Worm (Caenorhabditis elegans) whole organism, young adult: Measurements from ENCODE around the gene sta-2.

Source experiments
- B0019.2 ChIP-seq: fragments of 200-800 bp; sonication (Bioruptor generic); conservative IDR thresholded peaks from 2 replicates; pipeline ENCODE4 v1.3.6; 2022; ENCODE audit warnings: missing genetic modification reagents, missing genetic modification characterization, missing compliant biosample characterization
- B0261.1 ChIP-seq: sonication (generic microtip); optimal IDR thresholded peaks from 2 replicates; lab custom pipeline; 2016; ENCODE audit warnings: mild to moderate bottlenecking, missing genetic modification characterization, moderate library complexity, missing compliant biosample characterization
- C17E4.6 ChIP-seq: fragments of 200-800 bp; sonication (Bioruptor generic); IDR thresholded peaks from 2 replicates; pipeline ENCODE4 v1.3.6; 2022; ENCODE audit warnings: missing genetic modification reagents, missing genetic modification characterization, missing compliant biosample characterization
- F10E7.11 ChIP-seq: sonication (generic microtip); optimal IDR thresholded peaks from 2 replicates; lab custom pipeline; 2017; ENCODE audit warnings: mild to moderate bottlenecking, missing genetic modification characterization, moderate library complexity, missing compliant biosample characterization
- F22D6.2 ChIP-seq: sonication (generic microtip); optimal IDR thresholded peaks from 2 replicates; lab custom pipeline; 2016; ENCODE audit warnings: mild to moderate bottlenecking, missing genetic modification characterization, missing compliant biosample characterization
- F33H1.4 ChIP-seq: fragments of 200-800 bp; sonication (Bioruptor generic); IDR thresholded peaks from 2 replicates; pipeline ENCODE4 v1.3.6; 2022; ENCODE audit warnings: missing genetic modification reagents, missing genetic modification characterization, missing compliant biosample characterization
- F49E8.2 ChIP-seq: sonication (generic microtip); optimal IDR thresholded peaks from 3 replicates; lab custom pipeline; 2017; ENCODE audit warnings: missing genetic modification characterization, mild to moderate bottlenecking, missing compliant biosample characterization, antibody characterized with exemption, moderate library complexity; ENCODE audit not compliant: insufficient read depth
- F57A8.1 ChIP-seq: fragments of 200-800 bp; sonication (Bioruptor generic); optimal IDR thresholded peaks from 2 replicates; lab custom pipeline; 2018; ENCODE audit warnings: mild to moderate bottlenecking, missing genetic modification characterization, moderate library complexity, missing compliant biosample characterization
- K11D2.4 ChIP-seq: fragments of 200-800 bp; sonication (Bioruptor generic); IDR thresholded peaks from 2 replicates; pipeline ENCODE4 v1.3.6; 2022; ENCODE audit warnings: missing genetic modification reagents, missing genetic modification characterization, missing compliant biosample characterization
- K12H6.12 ChIP-seq: fragments of 200-800 bp; sonication (Bioruptor generic); optimal IDR thresholded peaks from 2 replicates; lab custom pipeline; 2018; ENCODE audit warnings: mild to moderate bottlenecking, missing genetic modification characterization, missing compliant biosample characterization
- T07F8.4 ChIP-seq: sonication (generic microtip); optimal IDR thresholded peaks from 2 replicates; lab custom pipeline; 2016; ENCODE audit warnings: mild to moderate bottlenecking, missing genetic modification characterization, moderate library complexity, missing compliant biosample characterization
- Y53F4B.3 ChIP-seq: fragments of 200-800 bp; sonication (Bioruptor generic); IDR thresholded peaks from 2 replicates; pipeline ENCODE4 v1.3.6; 2022; ENCODE audit warnings: missing genetic modification reagents, missing genetic modification characterization, missing compliant biosample characterization
- Y56A3A.18 ChIP-seq: fragments of 200-800 bp; sonication (Bioruptor generic); IDR thresholded peaks from 2 replicates; pipeline ENCODE4 v1.3.6; 2022; ENCODE audit warnings: missing genetic modification reagents, missing genetic modification characterization, missing compliant biosample characterization
- akir-1 ChIP-seq: fragments of 200-800 bp; sonication (Bioruptor generic); optimal IDR thresholded peaks from 2 replicates; lab custom pipeline; 2018; ENCODE audit warnings: mild to moderate bottlenecking, missing genetic modification characterization, moderate library complexity, missing compliant biosample characterization
- aptf-2 ChIP-seq: fragments of 200-800 bp; sonication (Bioruptor generic); conservative IDR thresholded peaks from 2 replicates; pipeline ENCODE4 v1.3.6; 2022; ENCODE audit warnings: missing genetic modification reagents, missing genetic modification characterization, missing compliant biosample characterization
- aptf-3 ChIP-seq: fragments of 200-800 bp; sonication (Bioruptor generic); IDR thresholded peaks from 2 replicates; pipeline ENCODE4 v1.3.6; 2022; ENCODE audit warnings: missing genetic modification characterization, missing compliant biosample characterization
- athp-1 ChIP-seq: sonication (generic microtip); optimal IDR thresholded peaks from 2 replicates; lab custom pipeline; 2017; ENCODE audit warnings: mild to moderate bottlenecking, missing genetic modification characterization, missing compliant biosample characterization
- attf-6 ChIP-seq: fragments of 200-800 bp; sonication (Bioruptor generic); IDR thresholded peaks from 2 replicates; pipeline ENCODE4 v1.3.6; 2022; ENCODE audit warnings: missing genetic modification reagents, missing genetic modification characterization, missing compliant biosample characterization
- cebp-1 ChIP-seq, 2 experiments: fragments of 200-800 bp in 1 of 2; sonication (Bioruptor generic) in 1 of 2; sonication (generic microtip) in 1 of 2; IDR thresholded peaks in 1 of 2; optimal IDR thresholded peaks in 1 of 2; 2 replicates each; pipeline versions ENCODE4 v1.3.6 to Lab custom; 2017 to 2022; ENCODE audit warnings: missing compliant biosample characterization in 2 of 2, missing genetic modification characterization in 2 of 2, mild to moderate bottlenecking in 1 of 2, missing genetic modification reagents in 1 of 2, moderate library complexity in 1 of 2
- ceh-27 ChIP-seq: fragments of 200-800 bp; sonication (Bioruptor generic); optimal IDR thresholded peaks from 2 replicates; lab custom pipeline; 2018; ENCODE audit warnings: mild to moderate bottlenecking, missing genetic modification characterization, moderate library complexity, missing compliant biosample characterization
- ceh-58 ChIP-seq: fragments of 200-800 bp; sonication (Bioruptor generic); IDR thresholded peaks from 2 replicates; pipeline ENCODE4 v1.3.6; 2022; ENCODE audit warnings: missing genetic modification characterization, missing compliant biosample characterization
- chd-7 ChIP-seq: sonication (generic microtip); optimal IDR thresholded peaks from 2 replicates; lab custom pipeline; 2016; ENCODE audit warnings: mild to moderate bottlenecking, missing genetic modification characterization, moderate library complexity, missing compliant biosample characterization
- die-1 ChIP-seq: sonication (generic microtip); optimal IDR thresholded peaks from 2 replicates; lab custom pipeline; 2016; ENCODE audit warnings: missing genotype, mild to moderate bottlenecking, missing genetic modification characterization, missing compliant biosample characterization
- hlh-12 ChIP-seq: sonication (generic microtip); optimal IDR thresholded peaks from 2 replicates; lab custom pipeline; 2016; ENCODE audit warnings: missing genetic modification characterization, missing compliant biosample characterization
- hlh-26 ChIP-seq: fragments of 200-800 bp; sonication (Bioruptor generic); conservative IDR thresholded peaks from 2 replicates; pipeline ENCODE4 v1.3.6; 2022; ENCODE audit warnings: missing genetic modification reagents, missing genetic modification characterization, missing compliant biosample characterization
- hrde-1 ChIP-seq: sonication (generic microtip); optimal IDR thresholded peaks from 2 replicates; lab custom pipeline; 2016; ENCODE audit warnings: missing genetic modification characterization, mild to moderate bottlenecking, missing compliant biosample characterization, moderate library complexity, missing genotype, missing genetic modification reagents, borderline replicate concordance
- hsf-1 ChIP-seq: fragments of 200-800 bp; sonication (Bioruptor generic); IDR thresholded peaks from 2 replicates; pipeline ENCODE4 v1.3.6; 2022; ENCODE audit warnings: missing genetic modification reagents, missing genetic modification characterization, missing compliant biosample characterization
- let-607 ChIP-seq, 2 experiments: fragments of 200-800 bp in 1 of 2; sonication (Bioruptor generic) in 1 of 2; sonication (generic microtip) in 1 of 2; optimal IDR thresholded peaks; 2 replicates each; lab custom pipeline; 2016 to 2018; ENCODE audit warnings: mild to moderate bottlenecking in 2 of 2, missing compliant biosample characterization in 2 of 2, missing genetic modification characterization in 2 of 2, moderate library complexity in 2 of 2, missing genotype in 1 of 2
- lir-1 ChIP-seq: fragments of 200-800 bp; sonication (Bioruptor generic); conservative IDR thresholded peaks from 2 replicates; pipeline ENCODE4 v1.3.6; 2022; ENCODE audit warnings: missing genetic modification reagents, missing genetic modification characterization, missing compliant biosample characterization
- lsy-27 ChIP-seq: sonication (generic microtip); optimal IDR thresholded peaks from 2 replicates; lab custom pipeline; 2017; ENCODE audit warnings: missing genetic modification characterization, mild to moderate bottlenecking, missing compliant biosample characterization, antibody characterized with exemption, missing genotype, borderline replicate concordance; ENCODE audit not compliant: insufficient read depth
- madf-6 ChIP-seq: fragments of 200-800 bp; sonication (Bioruptor generic); IDR thresholded peaks from 2 replicates; pipeline ENCODE4 v1.3.6; 2022; ENCODE audit warnings: missing genetic modification reagents, missing genetic modification characterization, missing compliant biosample characterization
- mcd-1 ChIP-seq: fragments of 200-800 bp; sonication (Bioruptor generic); IDR thresholded peaks from 2 replicates; pipeline ENCODE4 v1.3.6; 2022; ENCODE audit warnings: missing genetic modification reagents, missing genetic modification characterization, missing compliant biosample characterization
- mxl-1 ChIP-seq: sonication (generic microtip); optimal IDR thresholded peaks from 2 replicates; lab custom pipeline; 2016; ENCODE audit warnings: missing genetic modification characterization, missing compliant biosample characterization
- nfya-2 ChIP-seq: fragments of 200-800 bp; sonication (Bioruptor generic); IDR thresholded peaks from 2 replicates; pipeline ENCODE4 v1.3.6; 2022; ENCODE audit warnings: missing genetic modification reagents, missing genetic modification characterization, missing compliant biosample characterization
- nhr-179 ChIP-seq: sonication (generic microtip); optimal IDR thresholded peaks from 2 replicates; lab custom pipeline; 2016; ENCODE audit warnings: mild to moderate bottlenecking, missing genetic modification characterization, missing compliant biosample characterization
- nhr-80 ChIP-seq: sonication (generic microtip); optimal IDR thresholded peaks from 2 replicates; lab custom pipeline; 2016; ENCODE audit warnings: missing genetic modification characterization, missing compliant biosample characterization
- nhr-90 ChIP-seq: sonication (generic microtip); optimal IDR thresholded peaks from 2 replicates; lab custom pipeline; 2016; ENCODE audit warnings: missing genotype, mild to moderate bottlenecking, missing genetic modification characterization, missing compliant biosample characterization
- pha-4 ChIP-seq: fragments of 150-350 bp; sonication (generic microtip); optimal IDR thresholded peaks from 2 replicates; lab custom pipeline; 2014; ENCODE audit warnings: missing biosample characterization, missing genetic modification reagents, missing genetic modification characterization
- rcor-1 ChIP-seq: fragments of 200-800 bp; sonication (Bioruptor generic); IDR thresholded peaks from 2 replicates; pipeline ENCODE4 v1.3.6; 2022; ENCODE audit warnings: missing genetic modification reagents, missing genetic modification characterization, missing compliant biosample characterization
- rec-8 ChIP-seq, 2 experiments: sonication (generic microtip); optimal IDR thresholded peaks; 2 replicates each; lab custom pipeline; 2016; ENCODE audit warnings: mild to moderate bottlenecking in 2 of 2, missing genetic modification characterization in 2 of 2, missing genetic modification reagents in 2 of 2, missing genotype in 2 of 2, missing biosample characterization in 1 of 2, missing compliant biosample characterization in 1 of 2, moderate library complexity in 1 of 2
- snpc-1.1 ChIP-seq: sonication (generic microtip); optimal IDR thresholded peaks from 2 replicates; lab custom pipeline; 2017; ENCODE audit warnings: missing genetic modification characterization, mild to moderate bottlenecking, missing compliant biosample characterization, antibody characterized with exemption, moderate library complexity, missing genotype, missing genetic modification reagents; ENCODE audit not compliant: insufficient read depth
- somi-1 ChIP-seq: fragments of 200-800 bp; sonication (Bioruptor generic); optimal IDR thresholded peaks from 2 replicates; lab custom pipeline; 2018; ENCODE audit warnings: mild to moderate bottlenecking, missing genetic modification characterization, missing compliant biosample characterization
- zfh-2 ChIP-seq: fragments of 200-800 bp; sonication (Bioruptor generic); conservative IDR thresholded peaks from 2 replicates; pipeline ENCODE4 v1.3.6; 2022; ENCODE audit warnings: missing genetic modification reagents, missing genetic modification characterization, missing compliant biosample characterization
- ztf-18 ChIP-seq: sonication (generic microtip); optimal IDR thresholded peaks from 2 replicates; lab custom pipeline; 2016; ENCODE audit warnings: missing genotype, mild to moderate bottlenecking, missing genetic modification characterization, missing compliant biosample characterization
- ztf-22 ChIP-seq: fragments of 200-800 bp; sonication (Bioruptor generic); optimal IDR thresholded peaks from 2 replicates; lab custom pipeline; 2018; ENCODE audit warnings: mild to moderate bottlenecking, missing genetic modification characterization, moderate library complexity, missing compliant biosample characterization
- ztf-26 ChIP-seq: sonication (generic microtip); optimal IDR thresholded peaks from 2 replicates; lab custom pipeline; 2017; ENCODE audit warnings: missing genetic modification characterization, missing compliant biosample characterization
- ztf-28 ChIP-seq: fragments of 200-800 bp; sonication (Bioruptor generic); IDR thresholded peaks from 2 replicates; pipeline ENCODE4 v1.3.6; 2022; ENCODE audit warnings: missing genetic modification reagents, missing genetic modification characterization, missing compliant biosample characterization
- ztf-6 ChIP-seq: fragments of 200-800 bp; sonication (Bioruptor generic); IDR thresholded peaks from 2 replicates; pipeline ENCODE4 v1.3.6; 2022; ENCODE audit warnings: missing genetic modification reagents, missing genetic modification characterization, missing compliant biosample characterization

Gene sta-2

ce11 chrV:9692109-9692581, 48.9 kb upstream of the sta-2 start, which contains the start of gene ztf-9 (continued):
- no peak for TF ChIP-seq F49E8.2 (tag; lab: Kevin White, UChicago)
- TF ChIP-seq lir-1 (GFP tag; lab: Robert Waterston, UW), result no peak
- TF ChIP-seq mcd-1 (GFP tag; lab: Robert Waterston, UW), result peak; percentile 35; the same call in 1 of the 2 replicates
- no peak for TF ChIP-seq rec-8 (tag; optimal IDR thresholded peaks at IDR 0.05; lab: Kevin White, UChicago)
- TF ChIP-seq T07F8.4 (tag; lab: Kevin White, UChicago), result no peak
- no peak for TF ChIP-seq nhr-90
- no peak for TF ChIP-seq ztf-26 (tag; lab: Kevin White, UChicago)
- no peak for TF ChIP-seq attf-6 (GFP tag; lab: Robert Waterston, UW)
- TF ChIP-seq F33H1.4 (GFP tag; lab: Robert Waterston, UW), result no peak
- no peak for TF ChIP-seq ztf-6 (GFP tag; lab: Robert Waterston, UW)
- no peak for TF ChIP-seq ztf-18 (tag; lab: Kevin White, UChicago)
- no peak for TF ChIP-seq ztf-22 (GFP tag; lab: Kevin White, UChicago)
- TF ChIP-seq ceh-58, result no peak
- TF ChIP-seq mxl-1 (tag; lab: Kevin White, UChicago), result no peak
- TF ChIP-seq hlh-26, result no peak
- no peak for TF ChIP-seq aptf-3 (GFP tag; lab: Robert Waterston, UW)
- TF ChIP-seq F22D6.2 (tag; lab: Kevin White, UChicago), result no peak
- TF ChIP-seq hlh-12 (tag; lab: Kevin White, UChicago), result no peak
- peak; percentile 26 for TF ChIP-seq K12H6.12
- TF ChIP-seq Y53F4B.3 (GFP tag; lab: Robert Waterston, UW), result no peak
- TF ChIP-seq B0261.1 (tag; lab: Kevin White, UChicago), result no peak
- no peak for TF ChIP-seq F57A8.1 (GFP tag; lab: Kevin White, UChicago)
- no peak for TF ChIP-seq lsy-27 (tag; lab: Kevin White, UChicago)
- TF ChIP-seq B0019.2 (GFP tag; lab: Robert Waterston, UW), result no peak
- no peak for TF ChIP-seq pha-4 (tag; lab: Kevin White, UChicago)
- TF ChIP-seq rcor-1 (GFP tag; lab: Robert Waterston, UW), result no peak
- no peak for TF ChIP-seq hsf-1 (GFP tag; lab: Robert Waterston, UW)
- TF ChIP-seq aptf-2, result no peak
- no peak for TF ChIP-seq hrde-1
- no peak for TF ChIP-seq akir-1
- TF ChIP-seq chd-7 (tag; lab: Kevin White, UChicago), result no peak
- TF ChIP-seq cebp-1 (GFP tag; IDR thresholded peaks at IDR 0.05; lab: Robert Waterston, UW), result no peak
- TF ChIP-seq cebp-1 (tag; optimal IDR thresholded peaks at IDR 0.05; lab: Kevin White, UChicago), result no peak
- TF ChIP-seq zfh-2, result no peak
- TF ChIP-seq nhr-80 (tag; lab: Kevin White, UChicago), result peak; percentile 30
- TF ChIP-seq F10E7.11 (tag; lab: Kevin White, UChicago), result no peak
- no peak for TF ChIP-seq ztf-28 (GFP tag; lab: Robert Waterston, UW)
- no peak for TF ChIP-seq snpc-1.1 (tag; lab: Kevin White, UChicago)
- TF ChIP-seq nfya-2 (GFP tag; lab: Robert Waterston, UW), result no peak
- peak; percentile 34 for TF ChIP-seq somi-1
- no peak; the same call in 1 of the 2 replicates for TF ChIP-seq K11D2.4 (GFP tag; lab: Robert Waterston, UW)
- no peak for TF ChIP-seq athp-1 (tag; lab: Kevin White, UChicago)
- no peak for TF ChIP-seq Y56A3A.18 (GFP tag; lab: Robert Waterston, UW)
- TF ChIP-seq nhr-179 (tag; lab: Kevin White, UChicago), result no peak
- no peak for TF ChIP-seq madf-6 (GFP tag; lab: Robert Waterston, UW)
- TF ChIP-seq ceh-27 (GFP tag; lab: Kevin White, UChicago), result peak; percentile 5
- no peak for TF ChIP-seq let-607 (tag; optimal IDR thresholded peaks at IDR 0.05; lab: Kevin White, UChicago)
- TF ChIP-seq die-1 (tag; lab: Kevin White, UChicago), result no peak
- TF ChIP-seq C17E4.6 (GFP tag; lab: Robert Waterston, UW), result no peak
